Worm (Caenorhabditis elegans) whole organism, L4/young adult: ENCODE results near the gene C50F4.1.

ENCODE experiments used
- W03F9.2 ChIP-seq: fragments of 150-350 bp; optimal IDR thresholded peaks from 2 replicates; lab custom pipeline; 2014; ENCODE audit warnings: missing biosample characterization, missing genetic modification characterization
- dao-5 ChIP-seq: sonication (generic microtip); optimal IDR thresholded peaks from 2 replicates; lab custom pipeline; 2016; ENCODE audit warnings: missing genotype, missing genetic modification characterization, moderate library complexity, missing compliant biosample characterization
- him-1 ChIP-seq: sonication (generic microtip); optimal IDR thresholded peaks from 2 replicates; lab custom pipeline; 2016; ENCODE audit warnings: missing genotype, missing genetic modification reagents, missing genetic modification characterization, missing compliant biosample characterization

Gene C50F4.1

ce11 chrV:9507742-9508141 lies 18.9 kb upstream of the C50F4.1 start, which contains the start of gene acs-14:
TSS of gene acs-14 (plus strand) at chrV:9508132.
- TF ChIP-seq him-1 (tag; lab: Kevin White, UChicago) (no peak), W03F9.2 (tag; lab: Kevin White, UChicago) (no peak), dao-5 (no peak)

- TF ChIP-seq W03F9.2 (tag; lab: Kevin White, UChicago), result no peak
- no peak for TF ChIP-seq dao-5
- TF ChIP-seq him-1 (tag; lab: Kevin White, UChicago), result no peak
These were observed 17.0 kb upstream of the C50F4.1 start for ce11 chrV:9509597-9509996.

ce11 chrV:9513590-9513989 lies 13.0 kb upstream of the C50F4.1 start, which contains the start of gene eif-2Bdelta:
TSS of gene eif-2Bdelta (plus strand) at chrV:9513824.
- TF ChIP-seq W03F9.2 (tag; lab: Kevin White, UChicago), result peak; percentile 34
- TF ChIP-seq dao-5, result no peak

- no peak for TF ChIP-seq W03F9.2 (tag; lab: Kevin White, UChicago)
- no peak for TF ChIP-seq him-1 (tag; lab: Kevin White, UChicago)
- TF ChIP-seq dao-5, result no peak
These were observed 10.3 kb upstream of the C50F4.1 start for ce11 chrV:9516280-9516679.

DNA sequence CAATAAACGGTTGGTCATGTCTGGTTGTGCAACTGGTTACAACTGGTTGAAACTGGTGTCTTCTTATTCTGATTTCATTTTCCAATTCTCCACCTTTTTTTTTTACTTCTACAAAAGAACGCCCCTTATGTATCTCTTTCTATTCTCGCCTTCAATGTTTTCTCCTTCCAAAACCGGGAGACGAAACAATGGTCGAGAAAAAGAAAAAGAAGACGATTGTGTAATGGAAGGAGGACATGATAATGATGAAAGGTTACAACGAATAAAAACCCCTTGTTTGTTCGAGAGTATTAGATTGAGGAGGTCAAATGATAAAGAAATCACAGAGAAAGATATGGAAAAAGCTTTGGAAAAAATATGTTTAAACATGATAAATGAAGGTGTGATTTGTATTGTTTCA lies 7.8 kb upstream of the C50F4.1 start, which contains the start of gene C50F4.8:
TSS of gene C50F4.8 (minus strand) at position 28 of the 400 bp plus-strand sequence.
- TF ChIP-seq him-1 (tag; lab: Kevin White, UChicago), result no peak
- no peak for TF ChIP-seq dao-5
- TF ChIP-seq W03F9.2 (tag; lab: Kevin White, UChicago), result no peak

DNA sequence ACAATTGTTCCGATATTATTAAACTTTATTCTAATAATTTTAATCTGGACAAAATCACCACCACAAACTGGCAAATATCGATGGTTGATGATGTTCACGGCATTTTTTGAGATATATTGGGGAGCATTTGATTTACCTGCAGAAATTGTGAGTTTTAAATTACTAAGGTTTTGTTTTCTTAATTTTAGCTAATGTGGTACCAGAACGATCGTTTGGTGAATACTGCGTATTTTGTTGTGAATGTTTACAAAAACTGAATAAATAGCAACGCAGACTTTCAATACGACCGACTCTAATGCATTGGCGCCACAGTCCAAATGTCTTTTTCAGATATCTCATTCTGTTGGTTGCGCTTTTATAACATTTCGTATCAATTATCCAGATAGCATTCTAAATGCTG lies 4.9 kb upstream of the C50F4.1 start:
- no peak for TF ChIP-seq him-1 (tag; lab: Kevin White, UChicago)
- no peak for TF ChIP-seq dao-5
- no peak for TF ChIP-seq W03F9.2 (tag; lab: Kevin White, UChicago)

DNA sequence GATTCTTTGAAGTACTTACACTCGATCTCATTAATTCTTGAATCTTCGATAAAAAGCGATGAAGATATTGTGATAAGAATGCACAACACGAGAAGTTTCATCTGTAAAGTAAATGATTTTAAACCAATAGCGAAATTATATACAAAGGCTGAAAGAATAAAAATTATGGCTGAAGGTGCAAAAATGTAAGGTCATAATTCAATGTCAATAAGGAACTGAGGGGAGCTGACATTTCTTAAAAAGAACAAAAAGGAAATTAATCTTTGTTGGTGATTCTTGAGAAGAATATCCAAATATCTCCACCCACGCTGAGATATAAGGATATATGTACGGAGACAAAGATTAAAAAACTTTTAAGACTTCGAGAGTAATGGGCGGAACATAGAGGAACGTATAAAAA lies 2.5 kb upstream of the C50F4.1 start, which contains the start of gene C50F4.9:
TSS of gene C50F4.9 (minus strand) at position 101 of the 400 bp plus-strand sequence.
- no peak for TF ChIP-seq him-1 (tag; lab: Kevin White, UChicago)
- no peak for TF ChIP-seq dao-5

ce11 chrV:9527337-9527736 lies 744 bp downstream of the C50F4.1 start:
- no peak for TF ChIP-seq him-1 (tag; lab: Kevin White, UChicago)
- no peak for TF ChIP-seq dao-5
- TF ChIP-seq W03F9.2 (tag; lab: Kevin White, UChicago), result no peak

DNA sequence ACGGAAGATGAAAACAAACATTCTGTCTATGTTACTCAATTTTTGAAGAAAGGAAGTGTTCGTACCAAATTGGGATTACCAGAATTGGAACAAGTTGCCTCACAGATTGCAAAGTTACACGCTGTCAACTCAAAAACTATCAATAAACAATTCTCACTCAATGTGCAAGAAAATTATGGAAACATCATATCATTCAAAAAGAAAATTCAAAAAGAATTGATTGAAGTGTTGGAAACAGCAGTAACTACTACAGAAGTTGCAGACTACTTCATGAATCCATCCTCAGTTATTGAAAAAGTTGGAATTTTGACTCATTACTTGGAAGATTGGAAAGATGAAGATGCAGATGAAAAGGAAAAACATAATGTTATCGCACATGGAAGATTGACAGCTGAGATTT lies 1.4 kb downstream of the C50F4.1 start:
- no peak for TF ChIP-seq dao-5
- no peak for TF ChIP-seq him-1 (tag; lab: Kevin White, UChicago)
- TF ChIP-seq W03F9.2 (tag; lab: Kevin White, UChicago), result no peak

DNA sequence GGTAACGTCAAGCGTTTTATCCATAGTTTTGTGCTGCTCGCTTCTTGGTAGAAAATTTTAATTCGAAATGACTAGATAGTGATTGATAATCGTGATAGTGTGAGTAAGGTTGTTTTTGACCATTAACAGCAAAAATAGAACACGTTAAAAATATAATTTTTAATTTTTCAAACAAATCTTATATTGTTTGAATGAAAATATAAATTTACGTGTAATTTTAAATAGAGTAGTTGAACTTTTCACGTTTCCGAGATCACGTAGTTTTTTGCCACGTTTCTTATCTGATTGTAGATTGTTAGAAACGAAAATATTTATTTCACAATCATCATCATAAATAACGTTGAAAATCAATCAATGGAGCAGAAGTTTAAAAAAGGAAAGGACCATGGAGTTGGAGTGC lies 4.9 kb downstream of the C50F4.1 start, which contains the start of the genes C50F4.10 and pfk-1.2:
TSS of gene C50F4.10 (minus strand) at position 101 of the 400 bp plus-strand sequence.
TSS of gene pfk-1.2 (plus strand) at position 325 of the 400 bp plus-strand sequence.
- TF ChIP-seq W03F9.2 (tag; lab: Kevin White, UChicago), result no peak
- no peak for TF ChIP-seq him-1 (tag; lab: Kevin White, UChicago)
- TF ChIP-seq dao-5, result no peak

DNA sequence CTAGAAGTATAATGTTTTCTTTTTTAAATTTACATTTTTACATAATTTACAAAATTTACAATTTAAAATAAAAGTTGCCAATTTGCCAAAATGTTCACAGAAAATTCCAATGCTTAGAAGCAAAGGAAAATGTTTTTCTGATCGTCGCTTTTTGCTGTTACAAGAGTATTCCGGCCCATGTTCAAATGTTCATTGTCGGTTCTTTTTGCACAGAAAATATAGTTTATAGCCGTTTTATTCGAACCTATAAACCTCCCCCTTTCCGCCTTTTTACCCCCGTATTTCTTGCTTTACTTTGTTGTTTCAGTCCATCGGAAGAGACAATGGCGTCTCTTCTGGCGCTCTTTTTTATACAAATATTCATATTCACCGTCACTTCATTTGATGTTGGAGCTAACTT lies 8.0 kb downstream of the C50F4.1 start, which contains the start of gene tag-329:
TSS of gene tag-329 (plus strand) at position 301 of the 400 bp plus-strand sequence.
- no peak for TF ChIP-seq dao-5
- no peak for TF ChIP-seq him-1 (tag; lab: Kevin White, UChicago)
- no peak for TF ChIP-seq W03F9.2 (tag; lab: Kevin White, UChicago)

DNA sequence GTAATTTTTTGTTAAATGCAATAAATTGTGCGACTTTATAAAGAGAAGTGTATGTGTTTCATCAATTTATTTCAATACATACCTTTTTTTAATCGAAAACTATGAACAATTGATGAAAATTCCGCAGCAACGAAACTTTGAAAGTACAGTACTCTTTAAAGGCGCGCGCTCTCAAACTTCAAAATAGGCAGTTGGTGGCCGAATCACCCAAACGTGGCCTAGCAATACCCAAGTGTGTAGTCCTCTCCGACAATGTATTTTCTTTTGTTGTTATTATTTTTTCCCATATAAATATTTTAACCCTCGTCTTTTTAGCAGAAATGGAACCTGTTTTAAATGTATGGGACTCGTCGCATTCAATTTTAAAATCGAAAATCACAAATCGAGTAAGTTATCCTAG lies 9.9 kb downstream of the C50F4.1 start, which contains the start of gene C50F4.4:
TSS of gene C50F4.4 (plus strand) at position 267 of the 400 bp plus-strand sequence.
- TF ChIP-seq W03F9.2 (tag; lab: Kevin White, UChicago) (no peak), him-1 (tag; lab: Kevin White, UChicago) (peak; percentile 2)

- TF ChIP-seq W03F9.2 (tag; lab: Kevin White, UChicago), result no peak
- TF ChIP-seq dao-5, result no peak
- no peak for TF ChIP-seq him-1 (tag; lab: Kevin White, UChicago)
These were observed 13.0 kb downstream of the C50F4.1 start, which contains the start of gene C50F4.12 for ce11 chrV:9539638-9540037. TSS of gene C50F4.12 (minus strand) at chrV:9539738.

- TF ChIP-seq dao-5, result no peak
- no peak for TF ChIP-seq W03F9.2 (tag; lab: Kevin White, UChicago)
- TF ChIP-seq him-1 (tag; lab: Kevin White, UChicago), result no peak
These were observed 14.9 kb downstream of the C50F4.1 start, which contains the start of gene C50F4.16 for ce11 chrV:9541506-9541905. TSS of gene C50F4.16 (minus strand) at chrV:9541606.

ce11 chrV:9544176-9544632 lies 17.6 kb downstream of the C50F4.1 start, which contains the start of gene mdf-1:
TSS of gene mdf-1 (minus strand) at chrV:9544226.
- TF ChIP-seq dao-5 (no peak), W03F9.2 (tag; lab: Kevin White, UChicago) (peak; percentile 29), him-1 (tag; lab: Kevin White, UChicago) (peak; percentile 44)
